Worm (Caenorhabditis elegans): ENCODE results near the gene set-6.

- TF ChIP-seq unc-62 (GFP tag; optimal IDR thresholded peaks at IDR 0.05) (no peak), lin-13 (GFP tag; optimal IDR thresholded peaks at IDR 0.05) (no peak), jun-1 (tag; optimal IDR thresholded peaks at IDR 0.05) (no peak), nhr-76 (tag; optimal IDR thresholded peaks at IDR 0.05) (no peak), lsy-2 (tag; optimal IDR thresholded peaks at IDR 0.05) (no peak), hlh-4 (tag; optimal IDR thresholded peaks at IDR 0.05) (no peak)
Measured at ce11 chrX:11952129-11952528, 22.4 kb downstream of the set-6 start.

All from whole organism, L1 larva.